Fruit fly (Drosophila melanogaster) S2 (cell line): ENCODE data around the gene RpS21.

Source experiments
- CG8478 ChIP-seq: fragments of >200 bp; optimal IDR thresholded peaks from 2 replicates; lab custom pipeline; 2018
- CTCF ChIP-seq, 2 experiments: fragments of >200 bp; optimal IDR thresholded peaks; 2 replicates each; lab custom pipeline; 2018

The RpS21 gene

DNA sequence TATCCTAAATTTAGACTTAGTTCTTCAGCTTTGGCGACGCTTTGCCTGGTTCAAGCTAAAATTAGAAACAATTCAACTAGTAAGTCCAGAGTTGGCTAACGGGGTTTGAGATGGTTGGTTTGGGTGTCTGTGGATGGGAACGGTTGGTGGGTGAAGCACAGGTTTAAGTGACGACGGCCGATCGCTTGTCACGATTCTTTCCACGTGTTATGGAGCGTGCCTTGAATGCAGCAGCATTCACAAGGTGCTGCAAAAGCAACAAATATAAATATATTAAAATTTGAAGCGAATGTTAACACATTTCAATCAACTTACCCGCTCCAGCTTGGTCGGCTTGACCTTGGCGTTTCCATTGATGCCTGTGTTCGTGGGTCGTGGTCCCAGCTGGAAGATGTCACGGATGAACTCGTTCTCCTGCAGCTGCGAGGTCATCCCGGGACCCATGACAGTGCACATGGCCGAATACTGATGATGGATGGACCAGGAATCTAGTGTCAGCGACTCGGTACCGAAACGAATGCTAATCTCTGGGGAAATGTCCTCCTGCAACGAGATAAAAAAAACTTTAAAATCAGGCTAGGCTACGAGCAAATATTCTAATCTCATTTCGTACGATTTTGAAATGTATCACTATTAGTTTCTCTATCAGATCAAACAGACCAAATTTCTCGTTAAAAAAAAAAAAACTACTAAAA is 13.3 kb downstream of the RpS21 start, which contains the start of gene CG8813:
CG8813 (plus strand) TSS at position 645 of the 695 bp plus-strand sequence.
- no peak for TF ChIP-seq CG8478 (lab: Kevin White, UChicago)
- no peak for TF ChIP-seq CTCF (optimal IDR thresholded peaks at IDR 0.05; lab: Kevin White, UChicago)

DNA sequence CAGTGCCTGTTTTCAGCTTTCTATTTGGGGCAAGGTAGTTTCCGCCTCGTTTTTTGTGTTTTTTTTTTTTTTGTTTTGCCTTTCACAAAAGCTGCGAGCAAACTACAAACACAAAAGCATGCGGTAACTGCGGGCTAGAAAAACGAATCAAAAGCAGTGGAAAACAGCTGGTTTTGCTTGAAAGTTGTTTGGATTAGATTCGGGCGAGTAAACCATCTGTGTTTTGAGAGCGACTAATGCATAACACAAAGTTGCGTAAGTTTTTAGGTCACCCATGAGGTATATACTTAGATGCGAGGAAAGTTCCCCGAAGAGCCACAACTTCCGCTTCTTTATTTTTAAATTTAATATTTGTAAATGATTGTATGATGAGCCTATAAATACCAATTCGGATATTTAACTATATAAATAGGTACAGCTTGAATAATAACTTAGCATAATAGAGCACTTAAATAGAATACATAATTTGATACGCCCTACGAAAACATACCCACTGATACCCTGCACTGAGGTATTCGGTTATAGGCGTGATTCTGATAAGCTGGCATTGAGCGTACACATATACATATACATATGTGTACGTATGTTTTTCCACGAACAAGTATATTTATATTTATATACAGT is 16.6 kb downstream of the RpS21 start:
- TF ChIP-seq CG8478 (lab: Kevin White, UChicago) (no peak), CTCF (optimal IDR thresholded peaks at IDR 0.05; lab: Kevin White, UChicago) (no peak)

DNA sequence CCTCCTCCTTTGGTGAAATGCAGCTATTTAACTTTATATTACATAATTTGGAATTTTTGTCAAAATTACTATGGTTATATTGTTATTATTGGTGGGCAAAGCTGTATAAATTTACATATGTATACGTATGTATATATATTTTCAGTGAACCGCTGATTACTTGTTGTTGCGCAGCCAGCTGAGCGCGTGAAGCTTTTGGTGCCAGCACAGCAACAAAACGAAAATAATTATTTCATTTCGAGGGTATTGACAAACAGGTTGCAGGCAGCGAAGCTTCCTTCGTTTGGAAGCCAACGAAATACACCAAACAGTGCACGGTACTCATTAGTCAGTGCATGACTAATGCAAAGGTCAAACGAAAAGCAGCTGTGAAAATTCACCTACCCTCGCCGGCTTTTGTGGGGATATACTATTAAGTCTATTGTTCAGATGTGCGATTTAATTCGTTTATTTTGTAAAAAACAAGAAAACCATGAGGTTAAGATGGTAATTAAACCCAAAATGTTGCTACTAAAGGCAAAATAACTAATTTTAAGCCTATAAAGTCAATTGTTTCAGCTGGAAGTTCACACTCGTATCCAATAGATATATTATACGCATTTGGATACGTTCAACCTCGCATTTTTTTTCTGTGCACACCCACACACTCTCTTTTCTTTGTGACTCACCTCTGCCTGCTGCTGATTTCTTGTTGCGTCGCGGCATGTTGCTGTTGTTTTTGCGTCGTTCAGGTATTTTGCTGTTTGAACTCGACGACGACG is 17.3 kb downstream of the RpS21 start:
- TF ChIP-seq CG8478 (lab: Kevin White, UChicago) (no peak), CTCF (optimal IDR thresholded peaks at IDR 0.05; lab: Kevin White, UChicago) (no peak)

DNA sequence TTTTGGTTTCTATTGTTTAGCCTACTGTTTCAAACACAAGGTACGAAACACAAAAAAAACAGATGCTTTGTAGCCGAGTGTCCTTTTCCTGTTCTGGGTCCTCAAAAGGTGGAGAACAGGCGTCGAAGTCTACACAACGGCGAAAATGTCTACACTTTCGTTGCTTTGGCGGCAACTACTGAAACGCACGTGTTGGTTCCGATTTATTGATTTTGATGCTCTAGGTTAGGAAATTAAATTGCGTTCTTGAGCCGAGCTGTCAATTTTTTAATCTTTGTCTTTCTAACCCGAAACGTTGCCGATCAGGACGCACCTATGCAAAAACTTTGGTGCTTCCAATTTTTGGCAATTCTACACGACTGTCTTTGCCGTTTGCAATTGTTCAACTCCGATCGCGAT is 17.9 kb downstream of the RpS21 start:
- TF ChIP-seq CTCF (optimal IDR thresholded peaks at IDR 0.05; lab: Kevin White, UChicago) = no peak
- TF ChIP-seq CG8478 (lab: Kevin White, UChicago) = no peak

DNA sequence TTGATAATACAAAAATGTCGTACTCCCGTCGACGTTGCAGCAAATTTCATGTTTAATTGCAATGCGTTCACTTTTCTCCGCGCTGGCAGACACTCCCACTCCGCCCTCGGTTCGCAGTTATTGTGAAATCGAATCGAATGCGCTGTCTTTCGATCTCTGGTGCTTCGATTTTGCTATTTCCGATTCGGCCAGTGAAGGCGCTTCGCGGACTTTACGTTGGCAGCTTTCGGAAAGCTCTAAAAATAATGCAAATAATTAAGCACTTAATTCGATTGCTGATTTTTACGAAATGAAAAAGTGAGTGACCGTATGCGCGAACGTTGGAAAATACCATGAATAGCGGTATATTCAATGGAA is 18.3 kb downstream of the RpS21 start, which contains the start of gene Ifrd1:
Ifrd1 (minus strand) TSS at position 305 of the 357 bp plus-strand sequence.
- TF ChIP-seq CG8478 (lab: Kevin White, UChicago) (no peak), CTCF (optimal IDR thresholded peaks at IDR 0.05; lab: Kevin White, UChicago) (no peak)

DNA sequence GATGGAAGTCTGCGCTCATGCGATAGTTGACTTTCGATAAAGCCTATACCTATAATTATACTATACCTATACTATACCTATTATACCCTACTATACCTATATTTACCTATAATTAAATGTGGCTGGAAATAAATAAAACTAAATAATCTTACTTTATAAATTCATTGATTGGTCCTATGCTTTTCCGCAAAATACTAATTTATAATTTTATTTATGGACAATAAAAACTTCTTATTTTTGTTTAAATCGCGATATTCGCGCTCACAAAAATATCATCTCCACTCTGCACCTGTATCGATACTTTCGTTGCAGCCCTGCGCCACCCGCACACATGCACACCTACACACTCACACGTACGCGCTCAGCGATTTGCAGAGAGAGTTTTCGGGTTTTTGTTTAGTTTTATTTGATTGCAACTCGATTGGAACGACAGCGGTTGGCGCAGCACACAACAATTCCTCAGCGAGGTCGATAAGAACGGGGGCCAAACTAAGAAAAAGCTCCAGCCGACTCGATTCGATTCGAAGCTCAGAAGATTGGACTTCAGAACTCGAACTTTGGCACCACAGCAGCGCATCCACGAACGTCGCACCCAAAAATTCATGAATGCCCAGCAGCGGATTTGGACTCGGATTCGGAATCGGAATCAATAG is 18.8 kb downstream of the RpS21 start, which contains the start of gene CG8814:
CG8814 (plus strand) TSS at position 349 of the 653 bp plus-strand sequence.
- TF ChIP-seq CG8478 (lab: Kevin White, UChicago) (no peak), CTCF (optimal IDR thresholded peaks at IDR 0.05; lab: Kevin White, UChicago) (no peak)

DNA sequence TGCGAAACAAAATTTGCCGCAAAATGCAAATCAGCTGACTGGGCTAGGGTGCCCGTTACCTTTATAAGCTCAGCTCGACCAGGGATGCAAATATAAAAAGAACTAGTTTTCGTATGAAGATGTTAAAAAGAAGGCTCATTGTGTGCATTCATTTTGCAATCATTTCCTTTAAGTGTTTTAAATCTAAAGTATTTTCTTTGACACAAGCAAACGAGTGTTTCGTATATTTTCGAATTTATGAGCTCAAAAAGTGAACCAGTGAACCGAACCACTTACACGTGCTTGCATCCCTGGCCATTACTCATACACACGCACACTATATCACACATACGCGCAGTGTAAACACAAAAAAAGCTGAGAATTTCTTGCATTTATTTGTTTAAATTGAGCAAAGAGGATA is 22.3 kb downstream of the RpS21 start, which contains the start of the genes Prx6a and Sbat:
Prx6a (minus strand) TSS at position 45 of the 400 bp plus-strand sequence.
Sbat (plus strand) TSS at position 157 of the 400 bp plus-strand sequence.
- no peak for TF ChIP-seq CTCF (optimal IDR thresholded peaks at IDR 0.05; lab: Kevin White, UChicago)
- no peak for TF ChIP-seq CG8478 (lab: Kevin White, UChicago)

DNA sequence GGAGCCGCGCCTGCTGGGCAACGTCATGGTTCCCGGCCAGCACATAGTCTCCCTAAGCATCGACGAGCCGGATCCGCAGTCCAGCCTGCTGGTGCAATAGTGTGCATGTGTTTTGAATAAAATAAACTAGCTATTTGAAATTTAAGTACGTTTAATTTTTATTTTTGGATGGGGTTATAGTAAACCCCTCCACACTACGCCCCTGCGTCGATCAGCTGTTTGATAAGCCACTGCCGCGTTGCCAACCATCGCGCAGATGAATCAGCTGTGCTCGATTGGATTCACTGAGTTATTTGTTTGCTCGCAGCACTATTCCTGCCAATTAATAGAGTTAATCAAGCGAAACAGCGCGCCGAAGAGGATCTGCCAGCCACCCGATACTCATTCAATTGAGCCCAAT is 23.0 kb downstream of the RpS21 start, which contains the start of gene RabGGTb:
RabGGTb (plus strand) TSS at position 254 of the 400 bp plus-strand sequence.
- TF ChIP-seq CTCF (optimal IDR thresholded peaks at IDR 0.05; lab: Kevin White, UChicago) (no peak), CG8478 (lab: Kevin White, UChicago) (no peak)

DNA sequence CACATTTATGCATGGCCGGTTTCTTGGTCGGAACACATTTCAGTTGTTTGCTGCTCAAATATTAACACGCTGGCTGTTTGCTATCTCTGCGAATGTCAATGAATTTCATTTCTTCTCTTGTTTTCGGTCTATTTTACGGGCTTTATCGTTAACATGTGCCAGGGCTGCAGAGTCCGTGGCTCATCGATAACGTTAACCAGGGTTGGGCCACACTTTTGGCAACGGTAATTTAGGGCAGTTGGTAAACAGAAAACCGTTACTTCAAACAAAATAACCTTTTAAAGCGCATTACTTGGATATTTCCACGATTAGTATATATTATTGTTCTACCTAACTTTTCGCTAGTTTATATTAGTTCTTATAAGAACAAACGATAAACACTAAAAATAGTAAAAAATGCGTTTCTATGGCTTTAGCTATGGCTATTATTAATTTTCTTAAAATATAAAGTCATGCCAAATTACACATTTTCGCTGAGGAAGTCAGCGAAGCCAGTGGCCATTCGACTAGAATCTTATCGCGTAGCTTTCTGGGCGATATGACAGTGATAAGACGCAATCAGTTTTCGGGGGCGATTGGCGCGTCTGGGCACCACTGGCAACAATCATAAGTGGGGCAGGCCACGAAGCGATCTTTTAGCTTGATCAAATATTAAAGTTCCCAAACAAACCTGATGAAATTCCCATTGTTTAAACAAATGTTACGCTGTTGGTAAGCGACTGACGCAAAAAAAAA is 27.3 kb downstream of the RpS21 start:
- TF ChIP-seq CG8478 (lab: Kevin White, UChicago) = no peak
- TF ChIP-seq CTCF (optimal IDR thresholded peaks at IDR 0.05; lab: Kevin White, UChicago) = no peak

DNA sequence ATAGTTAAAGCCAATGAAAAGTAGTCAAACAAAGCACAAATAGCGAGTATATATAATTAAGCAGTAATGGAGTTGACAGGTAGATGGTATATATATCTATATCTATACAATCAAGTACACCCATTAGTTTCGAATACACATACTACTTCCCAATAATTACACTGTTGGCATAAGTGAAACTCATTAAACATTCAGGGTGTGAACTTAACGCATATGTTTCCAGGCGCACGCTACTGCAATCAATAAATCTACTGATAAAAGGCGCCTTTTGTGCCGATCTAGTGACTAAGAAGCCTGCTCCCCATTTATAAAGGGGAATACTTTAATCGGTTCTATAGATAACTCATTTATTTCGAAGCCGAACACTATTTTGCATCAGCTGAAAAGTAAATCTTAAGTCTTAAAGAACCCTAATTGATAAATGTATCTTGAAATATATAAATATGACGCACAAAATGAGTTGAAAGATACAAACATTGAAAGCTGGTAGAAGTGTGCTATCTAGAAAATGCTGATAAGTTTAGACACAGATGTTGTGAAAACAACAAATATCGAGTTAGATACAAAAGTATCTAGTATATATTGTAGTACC is 27.9 kb downstream of the RpS21 start:
- TF ChIP-seq CTCF (optimal IDR thresholded peaks at IDR 0.05; lab: Kevin White, UChicago) = no peak
- TF ChIP-seq CG8478 (lab: Kevin White, UChicago) = no peak

DNA sequence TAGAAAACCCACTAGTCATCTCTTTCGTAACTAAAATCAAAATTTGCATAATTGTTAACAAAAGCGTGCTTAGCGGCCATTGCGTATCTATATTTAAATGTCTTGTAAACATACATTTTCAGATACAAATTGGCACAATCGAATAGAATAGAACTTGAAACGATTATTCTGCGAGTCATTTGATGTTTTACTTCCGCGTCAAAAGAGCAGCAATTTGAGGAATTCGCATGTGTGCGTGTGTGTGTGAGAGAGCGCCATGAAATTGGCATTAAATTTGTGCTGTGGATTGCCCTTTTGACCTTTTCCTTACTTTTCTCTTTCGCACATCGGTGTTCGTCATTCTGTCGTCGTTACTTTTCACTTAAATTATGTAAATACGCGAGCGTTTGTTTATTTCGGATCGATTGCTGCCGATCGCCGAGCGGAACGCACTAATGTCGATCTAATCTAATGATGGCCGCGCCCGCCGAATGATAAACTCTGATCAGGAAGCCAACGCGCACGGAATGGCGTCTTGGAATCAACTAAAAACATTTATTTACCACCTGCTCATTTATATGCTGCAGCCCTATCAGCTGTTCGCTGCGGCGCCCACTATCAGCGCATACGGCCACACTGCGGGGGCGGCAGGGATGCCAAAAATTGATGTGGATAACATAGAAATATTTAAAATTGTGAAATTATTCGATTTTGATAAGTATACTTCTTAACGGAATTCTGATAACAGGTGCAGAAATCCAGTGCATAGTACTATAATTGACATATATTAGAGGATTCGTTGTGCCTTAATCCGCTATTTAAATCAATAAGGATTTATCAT is 29.0 kb downstream of the RpS21 start:
- TF ChIP-seq CG8478 (lab: Kevin White, UChicago) (no peak), CTCF (optimal IDR thresholded peaks at IDR 0.05; lab: Kevin White, UChicago) (no peak)

DNA sequence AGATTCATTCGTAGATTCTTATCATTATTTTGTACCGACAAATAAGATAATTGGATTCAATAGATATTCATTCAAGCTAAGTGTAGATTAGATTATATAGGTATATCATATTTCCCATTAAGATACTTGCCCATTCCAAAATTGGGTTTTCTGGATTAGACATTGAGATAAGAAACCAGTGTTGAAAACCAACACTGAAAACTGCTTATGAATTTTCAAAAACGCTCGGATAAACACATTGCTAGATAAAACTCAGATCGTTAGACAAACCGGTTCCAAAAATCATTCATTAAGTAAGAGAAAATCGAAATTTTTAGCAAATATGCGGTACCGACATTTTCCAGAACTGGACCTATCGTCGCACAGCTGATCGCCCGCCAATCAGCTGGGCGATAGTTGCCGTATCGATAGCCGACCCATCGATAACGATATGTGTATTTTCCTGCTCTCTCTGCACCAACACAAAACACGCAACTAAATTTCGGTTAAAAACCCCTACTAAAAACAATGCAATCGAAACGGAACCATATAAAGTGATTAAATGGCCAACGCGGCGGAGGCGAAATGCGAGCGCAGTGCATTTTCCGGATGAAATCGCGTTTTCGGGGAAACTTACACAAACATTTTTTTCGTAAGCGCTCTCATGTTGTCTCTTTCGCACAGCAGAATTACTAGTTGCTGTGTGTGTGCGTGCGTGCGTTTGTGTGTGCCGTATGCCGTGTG is 29.8 kb downstream of the RpS21 start, which contains the start of the genes NTPase and lilli:
NTPase (minus strand) TSS at position 348 of the 723 bp plus-strand sequence.
lilli (plus strand) TSS at position 427 of the 723 bp plus-strand sequence.
- TF ChIP-seq CG8478 (lab: Kevin White, UChicago) = no peak
- peak in 1 of 2 experiments; percentile 14 for TF ChIP-seq CTCF (optimal IDR thresholded peaks at IDR 0.05; lab: Kevin White, UChicago)
